Fruit fly (Drosophila melanogaster) whole organism, larva: Measurements from ENCODE around the gene ssp3.

ENCODE experiments used
- noc ChIP-seq: fragments of 200-800 bp; sonication (Bioruptor generic); optimal IDR thresholded peaks from 3 replicates; lab custom pipeline; 2019; ENCODE audit warnings: missing biosample characterization, mild to moderate bottlenecking, missing genetic modification characterization, moderate library complexity

ssp3 gene

DNA sequence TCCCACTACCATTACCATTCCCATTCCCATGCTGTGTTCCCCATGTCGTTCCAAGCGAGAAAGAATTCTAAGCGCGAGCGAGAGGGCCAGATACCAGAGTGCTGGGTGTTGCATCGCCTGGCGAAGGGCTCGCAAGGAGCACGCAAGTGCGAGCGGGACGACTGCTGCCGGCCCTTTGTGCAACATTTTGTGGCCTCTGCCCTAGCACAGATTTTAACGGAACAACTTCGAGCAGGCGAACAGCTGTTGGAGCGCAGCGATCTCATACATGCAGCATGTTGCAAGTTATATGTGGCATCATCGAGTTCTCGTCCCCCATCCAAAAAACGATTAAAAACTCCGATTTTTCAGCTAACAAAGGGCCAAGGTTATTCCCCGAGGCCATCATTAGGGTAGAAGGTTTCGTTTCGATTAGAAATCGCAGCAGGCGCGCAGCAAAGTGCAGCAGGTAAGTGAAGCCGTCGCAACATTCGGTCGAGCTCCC, 3.8 kb upstream of the ssp3 start:
- no peak for TF ChIP-seq noc (tag; lab: Kevin White, UChicago)

DNA sequence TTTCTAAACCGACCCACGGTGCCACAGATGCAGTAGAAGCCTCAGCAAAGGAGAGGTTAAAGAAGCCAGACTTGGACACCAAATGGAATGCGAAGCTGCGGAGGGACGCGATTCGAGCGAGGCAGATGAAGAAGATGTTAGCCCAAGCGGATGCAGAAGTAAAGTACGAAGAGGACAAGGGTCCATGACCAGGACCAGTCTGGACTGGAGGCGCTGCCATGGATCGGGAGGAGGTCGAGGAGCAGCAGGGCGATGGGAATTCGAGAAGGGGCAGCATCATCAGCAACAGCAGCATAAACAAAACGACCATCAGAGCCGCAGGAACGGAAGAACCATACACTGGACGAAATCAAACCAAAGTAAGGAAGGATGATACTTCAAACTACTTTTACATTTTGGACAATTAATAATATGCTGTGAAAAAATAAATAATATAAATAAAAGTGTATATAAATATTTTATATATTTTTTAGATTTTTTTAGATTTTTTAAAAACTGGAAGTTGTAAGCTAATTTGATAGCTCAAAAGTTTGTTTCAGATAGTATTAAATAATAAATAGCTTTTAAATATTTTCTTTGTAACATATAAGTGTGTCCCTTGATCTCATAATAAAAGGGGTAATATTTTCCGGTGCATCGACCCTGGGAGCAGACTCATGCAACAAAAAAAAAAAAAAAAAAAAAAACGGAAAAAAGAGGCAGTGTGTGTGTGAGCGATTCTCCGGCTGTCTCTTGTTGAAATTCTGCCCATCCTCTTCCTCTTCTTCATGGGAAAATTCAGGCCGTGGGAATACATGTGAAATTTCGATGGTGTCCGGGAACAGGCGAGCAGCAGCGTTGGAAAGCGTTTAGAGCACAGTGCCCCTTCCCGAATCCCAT, 3.1 kb upstream of the ssp3 start:
- TF ChIP-seq noc (tag; lab: Kevin White, UChicago), result no peak

DNA sequence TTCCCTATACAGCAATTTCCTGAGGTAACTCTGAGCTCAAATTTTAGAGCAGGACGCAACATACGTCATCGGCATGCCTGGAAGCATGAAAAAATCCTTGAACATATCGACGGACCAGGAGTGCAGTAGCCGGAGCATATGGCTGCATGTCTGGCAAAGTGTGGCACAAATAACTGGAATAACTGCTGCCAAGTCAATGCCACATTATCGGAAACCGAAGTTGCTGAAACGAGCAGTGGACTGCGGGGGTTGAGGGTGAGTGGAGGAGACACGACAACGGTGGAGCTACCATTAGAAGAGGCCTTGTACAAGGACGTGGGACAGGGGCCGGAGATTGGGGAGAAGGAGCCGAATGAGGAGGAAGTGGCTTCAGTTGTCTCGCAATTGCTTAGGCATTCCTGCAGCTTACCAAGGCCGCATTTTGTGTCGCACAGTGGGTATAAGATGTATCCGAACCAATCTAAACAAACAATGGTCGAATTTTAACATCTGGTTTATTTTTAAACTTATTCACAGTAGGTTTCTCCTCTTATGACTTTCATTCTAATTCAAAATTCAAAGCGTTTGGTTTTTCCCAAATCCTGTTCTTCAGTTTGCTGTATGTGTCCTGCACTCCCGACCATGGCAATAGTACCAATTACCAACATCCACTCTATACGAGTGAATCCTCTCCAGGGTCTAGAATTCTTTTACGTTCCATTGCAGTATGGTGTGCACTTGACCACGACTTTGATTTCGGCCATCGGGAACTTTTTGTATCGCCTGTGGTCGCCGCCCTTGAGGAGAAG, 2.2 kb upstream of the ssp3 start, which contains the start of gene CG46304:
Gene CG46304 (plus strand): TSS at position 541 of the 788 bp plus-strand sequence.
- TF ChIP-seq noc (tag; lab: Kevin White, UChicago), result no peak

dm6 chr2L:18944175-18945012, 634 bp upstream of the ssp3 start:
- TF ChIP-seq noc (tag; lab: Kevin White, UChicago), result no peak

- TF ChIP-seq noc (tag; lab: Kevin White, UChicago), result no peak
Measured at dm6 chr2L:18943309-18943708, 451 bp downstream of the ssp3 start.

dm6 chr2L:18936056-18936455, 7.7 kb downstream of the ssp3 start:
- no peak for TF ChIP-seq noc (tag; lab: Kevin White, UChicago)

DNA sequence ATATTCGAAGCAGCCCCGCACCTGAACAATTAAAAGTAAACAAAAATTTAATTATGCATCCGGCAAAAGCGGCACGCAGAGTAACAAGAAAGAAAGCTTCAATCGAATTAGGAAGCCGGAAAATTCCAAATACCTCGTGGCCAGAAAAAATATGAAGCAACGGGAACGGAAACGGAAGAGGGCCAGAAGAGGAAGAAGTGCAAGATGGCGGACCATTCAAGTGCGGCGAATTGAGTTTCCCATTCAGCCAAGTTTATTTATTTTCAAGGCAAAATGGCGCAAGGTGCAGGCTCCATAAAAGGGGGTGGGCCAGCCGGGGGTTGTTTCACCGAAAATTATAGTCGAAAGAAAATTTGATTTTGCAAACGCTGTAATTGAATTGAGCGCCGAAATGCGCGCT, 9.2 kb downstream of the ssp3 start:
- TF ChIP-seq noc (tag; lab: Kevin White, UChicago), result no peak

dm6 chr2L:18933867-18934266, 9.9 kb downstream of the ssp3 start:
- no peak for TF ChIP-seq noc (tag; lab: Kevin White, UChicago)

DNA sequence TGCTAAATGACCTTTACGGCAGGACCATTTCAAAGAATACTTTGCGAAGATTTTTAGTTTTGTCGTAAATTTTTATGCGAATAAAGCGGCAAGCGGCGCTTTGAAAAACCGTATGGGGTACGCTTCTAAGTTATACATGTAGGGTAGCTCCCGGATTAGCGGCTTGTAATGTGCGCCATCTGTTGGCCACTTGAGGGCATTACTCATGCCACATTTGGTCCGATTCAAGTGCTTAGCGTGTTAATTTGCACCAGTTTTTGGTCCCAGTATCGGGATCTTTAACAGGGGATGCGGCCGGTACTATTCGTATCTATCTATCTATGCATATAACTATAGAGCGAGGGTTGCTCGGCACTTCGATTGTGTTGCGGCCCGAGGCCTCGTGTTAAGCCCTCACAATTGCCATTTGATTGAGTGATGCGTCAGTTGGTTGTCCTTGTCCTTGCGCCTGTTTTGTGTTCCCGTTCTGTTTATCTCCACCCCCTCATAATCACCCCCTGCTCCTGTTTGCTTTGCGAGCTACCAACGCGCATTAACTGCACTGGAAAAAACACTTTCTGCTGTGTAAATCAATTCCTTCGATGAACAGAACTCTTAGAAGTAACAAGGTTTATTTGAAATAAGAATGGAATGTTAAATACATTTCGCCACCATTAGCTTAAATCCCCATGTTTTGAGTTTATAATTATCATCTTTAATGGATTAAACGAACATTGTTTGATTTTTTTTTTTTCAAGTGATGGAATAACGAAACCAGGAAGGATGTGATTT, 13.2 kb downstream of the ssp3 start:
- TF ChIP-seq noc (tag; lab: Kevin White, UChicago), result no peak

- no peak for TF ChIP-seq noc (tag; lab: Kevin White, UChicago)
Measured at dm6 chr2L:18929595-18929994, 14.2 kb downstream of the ssp3 start.

DNA sequence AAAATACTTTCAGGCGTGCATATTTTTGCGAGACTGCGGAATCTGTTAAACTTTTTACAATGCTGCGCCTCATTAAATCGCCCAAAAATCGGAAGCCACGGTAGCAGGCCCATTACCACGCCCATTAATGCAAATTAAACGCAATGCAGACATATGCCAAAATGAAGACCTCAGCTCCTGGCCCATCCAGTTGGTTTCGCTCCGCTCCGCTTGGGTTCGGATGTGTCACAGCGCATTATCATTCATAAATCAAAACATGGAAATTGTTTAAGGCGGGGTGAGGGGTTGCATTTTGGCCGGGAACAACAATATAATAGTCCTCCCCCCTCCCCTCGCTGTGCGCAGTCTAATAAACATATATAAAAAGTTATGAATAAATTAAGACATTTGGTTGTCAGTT, 15.9 kb downstream of the ssp3 start:
- TF ChIP-seq noc (tag; lab: Kevin White, UChicago), result no peak

DNA sequence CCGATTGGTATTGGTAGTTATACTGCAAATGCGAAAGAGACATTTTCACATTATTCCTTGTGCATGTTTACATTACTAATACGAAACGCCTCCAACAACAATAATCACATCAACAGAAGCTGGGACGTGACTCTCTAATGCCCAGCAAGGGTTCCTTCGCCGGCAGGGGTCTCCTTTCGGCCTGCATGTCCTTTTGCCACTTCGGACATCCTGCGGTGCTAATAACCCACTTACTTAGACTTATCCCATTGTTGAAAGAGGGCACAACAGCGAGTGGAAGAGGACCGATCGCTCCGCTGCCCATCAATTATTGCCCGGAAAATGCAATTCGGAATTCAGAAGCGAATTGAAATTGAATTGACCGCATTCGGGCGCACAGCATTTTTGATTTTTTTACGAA, 17.8 kb downstream of the ssp3 start:
- no peak for TF ChIP-seq noc (tag; lab: Kevin White, UChicago)

dm6 chr2L:18925387-18925786, 18.4 kb downstream of the ssp3 start:
- TF ChIP-seq noc (tag; lab: Kevin White, UChicago), result no peak

dm6 chr2L:18924642-18925244, 19.0 kb downstream of the ssp3 start:
- TF ChIP-seq noc (tag; lab: Kevin White, UChicago), result no peak
